Fruit fly (Drosophila melanogaster): ENCODE results near the gene Hsp70Bbb.
"Not testable (repeated sequence)": the region's sequence is repeated elsewhere in the genome, so short reads cannot be mapped to it uniquely, and the experiment has no call there.

DNA sequence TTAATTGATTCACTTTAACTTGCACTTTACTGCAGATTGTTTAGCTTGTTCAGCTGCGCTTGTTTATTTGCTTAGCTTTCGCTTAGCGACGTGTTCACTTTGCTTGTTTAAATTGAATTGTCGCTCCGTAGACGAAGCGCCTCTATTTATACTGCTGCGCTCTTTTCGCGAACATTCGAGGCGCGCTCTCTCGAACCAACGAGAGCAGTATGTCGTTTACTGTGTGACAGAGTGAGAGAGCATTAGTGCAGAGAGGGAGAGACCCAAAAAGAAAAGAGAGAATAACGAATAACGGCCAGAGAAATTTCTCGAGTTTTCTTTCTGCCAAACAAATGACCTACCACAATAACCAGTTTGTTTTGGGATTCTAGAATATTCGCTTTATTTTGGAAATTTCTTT is 34.6 kb upstream of the Hsp70Bbb start, which contains the start of gene Hsp70Ba:
- TF ChIP-seq Usf (GFP tag; optimal IDR thresholded peaks at IDR 0.05); gem (tag; optimal IDR thresholded peaks at IDR 0.05); Kr (GFP tag; optimal IDR thresholded peaks at IDR 0.05); Gsc (GFP tag; IDR thresholded peaks at IDR 0.05); CG8478 (optimal IDR thresholded peaks at IDR 0.05); fru (optimal IDR thresholded peaks at IDR 0.05); luna (GFP tag; optimal IDR thresholded peaks at IDR 0.05); eyg (GFP tag; optimal IDR thresholded peaks at IDR 0.05); CG8089 (GFP tag; optimal IDR thresholded peaks at IDR 0.05); CG6272 (GFP tag; IDR thresholded peaks at IDR 0.05); Bteb2 (GFP tag; optimal IDR thresholded peaks at IDR 0.05): not testable (repeated sequence)
